Fruit fly (Drosophila melanogaster): ENCODE results near the gene CG44405.

The CG44405 gene

dm6 chr2L:16352585-16353580 is 10.8 kb upstream of the CG44405 start, which contains the start of the genes Hyls1, chif and CG4455:
Gene Hyls1, minus strand, starts transcription at chr2L:16352628.
Gene chif, minus strand, starts transcription at chr2L:16352628.
Gene CG4455, plus strand, starts transcription at chr2L:16352934.
- peak; percentile 33 for TF ChIP-seq Eip93F (GFP tag; optimal IDR thresholded peaks at IDR 0.05)
- TF ChIP-seq lz (GFP tag; optimal IDR thresholded peaks at IDR 0.05): peak; percentile 36
- TF ChIP-seq Smox (GFP tag; optimal IDR thresholded peaks at IDR 0.05): peak; percentile 31
- peak; percentile 46 for TF ChIP-seq Sox14 (GFP tag; optimal IDR thresholded peaks at IDR 0.05)
- peak; percentile 70 for TF ChIP-seq CG1621 (tag; optimal IDR thresholded peaks at IDR 0.05)
- no peak for TF ChIP-seq spab (GFP tag; optimal IDR thresholded peaks at IDR 0.05)
- peak; percentile 41 for TF ChIP-seq CG10631 (GFP tag; optimal IDR thresholded peaks at IDR 0.05)
- TF ChIP-seq net (GFP tag; optimal IDR thresholded peaks at IDR 0.05): peak; percentile 10
- peak; percentile 32 for TF ChIP-seq CG6792 (GFP tag; optimal IDR thresholded peaks at IDR 0.05)
- peak; percentile 77 for TF ChIP-seq svp (GFP tag)
- TF ChIP-seq achi (GFP tag; optimal IDR thresholded peaks at IDR 0.05): peak; percentile 46
- TF ChIP-seq Hr4 (GFP tag; optimal IDR thresholded peaks at IDR 0.05): peak; percentile 29
- TF ChIP-seq CG34406 (GFP tag; optimal IDR thresholded peaks at IDR 0.05): peak; percentile 6
- peak; percentile 39 for TF ChIP-seq pdm3 (GFP tag; optimal IDR thresholded peaks at IDR 0.05)
- TF ChIP-seq CG3032 (tag; optimal IDR thresholded peaks at IDR 0.05): peak; percentile 55
- TF ChIP-seq dac (GFP tag; optimal IDR thresholded peaks at IDR 0.05): no peak
- no peak for TF ChIP-seq CG16779 (tag; optimal IDR thresholded peaks at IDR 0.05)
- TF ChIP-seq CG3919 (GFP tag; optimal IDR thresholded peaks at IDR 0.05): no peak
- TF ChIP-seq CG11902 (GFP tag; optimal IDR thresholded peaks at IDR 0.05): peak; percentile 31
- peak; percentile 31 for TF ChIP-seq OdsH (GFP tag; optimal IDR thresholded peaks at IDR 0.05)
- TF ChIP-seq fd59A (GFP tag; optimal IDR thresholded peaks at IDR 0.05): no peak
- TF ChIP-seq esn (GFP tag; optimal IDR thresholded peaks at IDR 0.05): peak; percentile 42
- no peak for TF ChIP-seq CG8119 (GFP tag; IDR thresholded peaks at IDR 0.05)
- no peak for TF ChIP-seq CG11294 (GFP tag; IDR thresholded peaks at IDR 0.05)
- peak; percentile 35 for TF ChIP-seq Ets96B (tag; optimal IDR thresholded peaks at IDR 0.05)
- TF ChIP-seq CG10669 (GFP tag; optimal IDR thresholded peaks at IDR 0.05): peak; percentile 3
- peak; percentile 34; the same call in 1 of the 3 replicates for TF ChIP-seq CG6163 (GFP tag; IDR thresholded peaks at IDR 0.05)
- no peak for TF ChIP-seq CG6276 (GFP tag; optimal IDR thresholded peaks at IDR 0.05)
- peak; percentile 65 for TF ChIP-seq Eip78C (GFP tag)
- TF ChIP-seq cyc (GFP tag; optimal IDR thresholded peaks at IDR 0.05): peak; percentile 5
- TF ChIP-seq acj6 (GFP tag; optimal IDR thresholded peaks at IDR 0.05): peak; percentile 31
- TF ChIP-seq CG31627 (GFP tag; optimal IDR thresholded peaks at IDR 0.05): peak; percentile 24
- TF ChIP-seq CG6808 (GFP tag; optimal IDR thresholded peaks at IDR 0.05): peak; percentile 26
- TF ChIP-seq Sox102F (GFP tag; optimal IDR thresholded peaks at IDR 0.05): peak; percentile 28
- TF ChIP-seq fd85E (GFP tag; optimal IDR thresholded peaks at IDR 0.05): no peak

- TF ChIP-seq Lpt (GFP tag; optimal IDR thresholded peaks at IDR 0.05): no peak
- no peak for TF ChIP-seq CG8319 (GFP tag; optimal IDR thresholded peaks at IDR 0.05)
- no peak for TF ChIP-seq pdm3 (GFP tag; optimal IDR thresholded peaks at IDR 0.05)
- TF ChIP-seq Blimp-1 (GFP tag; optimal IDR thresholded peaks at IDR 0.05): no peak
- TF ChIP-seq vri (GFP tag; optimal IDR thresholded peaks at IDR 0.05): no peak
- TF ChIP-seq CG9139 (GFP tag; optimal IDR thresholded peaks at IDR 0.05): no peak
- no peak for TF ChIP-seq CG11294 (GFP tag; IDR thresholded peaks at IDR 0.05)
- no peak for TF ChIP-seq CG8119 (GFP tag; IDR thresholded peaks at IDR 0.05)
These were observed 9.9 kb upstream of the CG44405 start for dm6 chr2L:16351805-16352584.
